Worm (Caenorhabditis elegans) whole organism, L1 larva: ENCODE data around the gene T03F6.4.

Experiments used
- ceh-90 ChIP-seq: sonication (generic microtip); optimal IDR thresholded peaks from 2 replicates; lab custom pipeline; 2016; ENCODE audit warnings: missing genetic modification characterization, missing compliant biosample characterization
- dsc-1 ChIP-seq: sonication (generic microtip); optimal IDR thresholded peaks from 2 replicates; lab custom pipeline; 2016; ENCODE audit warnings: mild to moderate bottlenecking, missing genetic modification characterization, missing compliant biosample characterization
- lir-3 ChIP-seq: sonication (generic microtip); optimal IDR thresholded peaks from 2 replicates; lab custom pipeline; 2016; ENCODE audit warnings: mild to moderate bottlenecking, missing genetic modification characterization, moderate library complexity, missing compliant biosample characterization; ENCODE audit not compliant: poor library complexity
- ztf-11 ChIP-seq, 2 experiments: sonication (generic microtip); optimal IDR thresholded peaks; 2 replicates each; lab custom pipeline; 2016 to 2017; ENCODE audit warnings: missing genetic modification characterization in 2 of 2, missing biosample characterization in 1 of 2, missing compliant biosample characterization in 1 of 2

ce11 chrIII:13409498-13409897 lies 23.5 kb downstream of the T03F6.4 start, which contains the start of gene myo-6:
- no peak for TF ChIP-seq lir-3 (tag; lab: Kevin White, UChicago)
- TF ChIP-seq ztf-11 (tag; optimal IDR thresholded peaks at IDR 0.05; lab: Kevin White, UChicago), result no peak
- no peak for TF ChIP-seq dsc-1 (tag; lab: Kevin White, UChicago)
- TF ChIP-seq ceh-90, result no peak
